Worm (Caenorhabditis elegans) whole organism, L1 larva: ENCODE data around the gene dao-6.

Source experiments
- F16B12.6 ChIP-seq: fragments of 150-350 bp; optimal IDR thresholded peaks from 2 replicates; lab custom pipeline; 2014; ENCODE audit warnings: missing biosample characterization, missing genetic modification characterization
- Y116A8C.19 ChIP-seq: sonication (generic microtip); optimal IDR thresholded peaks from 2 replicates; lab custom pipeline; 2016; ENCODE audit warnings: missing compliant biosample characterization, missing genetic modification characterization, borderline replicate concordance
- aha-1 ChIP-seq: fragments of 150-350 bp; optimal IDR thresholded peaks from 2 replicates; lab custom pipeline; 2014; ENCODE audit warnings: missing biosample characterization, missing genetic modification characterization
- aly-2 ChIP-seq: fragments of 150-350 bp; optimal IDR thresholded peaks from 2 replicates; lab custom pipeline; 2014; ENCODE audit warnings: missing biosample characterization, missing genetic modification characterization
- ama-1 ChIP-seq: fragments of 150-350 bp; optimal IDR thresholded peaks from 2 replicates; lab custom pipeline; 2014
- blmp-1 ChIP-seq: fragments of 150-350 bp; optimal IDR thresholded peaks from 2 replicates; lab custom pipeline; 2014; ENCODE audit warnings: missing biosample characterization, missing genetic modification characterization
- ceh-8 ChIP-seq: fragments of 200-800 bp; sonication (Bioruptor generic); optimal IDR thresholded peaks from 2 replicates; lab custom pipeline; 2018; ENCODE audit warnings: mild to moderate bottlenecking, missing genetic modification characterization, moderate library complexity, missing compliant biosample characterization
- ceh-82 ChIP-seq, 3 experiments: fragments of 150-350 bp in 1 of 3; sonication (generic microtip) in 2 of 3; optimal IDR thresholded peaks; 2 replicates each; lab custom pipeline; 2014 to 2017; ENCODE audit warnings: missing biosample characterization in 3 of 3, missing genetic modification characterization in 3 of 3
- ceh-90 ChIP-seq: sonication (generic microtip); optimal IDR thresholded peaks from 2 replicates; lab custom pipeline; 2016; ENCODE audit warnings: missing genetic modification characterization, missing compliant biosample characterization
- ces-1 ChIP-seq: fragments of 150-350 bp; optimal IDR thresholded peaks from 2 replicates; lab custom pipeline; 2014; ENCODE audit warnings: missing biosample characterization, missing genetic modification reagents, missing genetic modification characterization
- dpl-1 ChIP-seq, 3 experiments: fragments of 150-350 bp in 2 of 3; sonication (generic microtip) in 1 of 3; optimal IDR thresholded peaks; 2 replicates each; lab custom pipeline; 2014 to 2017; ENCODE audit warnings: missing biosample characterization in 3 of 3, missing genetic modification characterization in 3 of 3, missing genetic modification reagents in 3 of 3
- dsc-1 ChIP-seq: sonication (generic microtip); optimal IDR thresholded peaks from 2 replicates; lab custom pipeline; 2016; ENCODE audit warnings: mild to moderate bottlenecking, missing genetic modification characterization, missing compliant biosample characterization
- efl-1 ChIP-seq, 4 experiments: fragments of 150-350 bp; optimal IDR thresholded peaks in 3 of 4; peaks in 1 of 4; 1 replicate in 1 of 4; 2 replicates in 3 of 4; lab custom pipeline; 2014; ENCODE audit warnings: missing biosample characterization in 2 of 4, missing genetic modification characterization in 2 of 4, missing genetic modification reagents in 2 of 4
- egl-13 ChIP-seq: sonication (generic microtip); optimal IDR thresholded peaks from 2 replicates; lab custom pipeline; 2016; ENCODE audit warnings: missing genotype, missing genetic modification reagents, missing genetic modification characterization, missing compliant biosample characterization
- egl-27 ChIP-seq, 2 experiments: fragments of 150-350 bp in 1 of 2; sonication (generic microtip); optimal IDR thresholded peaks; 3 replicates each; lab custom pipeline; 2017 to 2018; ENCODE audit warnings: missing biosample characterization in 2 of 2, missing genetic modification characterization in 2 of 2, missing genetic modification reagents in 2 of 2
- elt-2 ChIP-seq: sonication (generic microtip); optimal IDR thresholded peaks from 2 replicates; lab custom pipeline; 2016; ENCODE audit warnings: missing genetic modification characterization, mild to moderate bottlenecking, inconsistent platforms, missing compliant biosample characterization, missing genetic modification reagents
- fkh-8 ChIP-seq: sonication (generic microtip); optimal IDR thresholded peaks from 2 replicates; lab custom pipeline; 2016; ENCODE audit warnings: mild to moderate bottlenecking, missing genetic modification characterization, missing compliant biosample characterization
- fos-1 ChIP-seq: fragments of 150-350 bp; optimal IDR thresholded peaks from 2 replicates; lab custom pipeline; 2014; ENCODE audit warnings: missing biosample characterization, missing genetic modification characterization
- grh-1 ChIP-seq: fragments of 200-800 bp; sonication (Bioruptor generic); IDR thresholded peaks from 2 replicates; pipeline ENCODE4 v1.3.6; 2022; ENCODE audit warnings: missing genetic modification reagents, missing genetic modification characterization, missing compliant biosample characterization
- hpl-2 ChIP-seq: fragments of 150-350 bp; optimal IDR thresholded peaks from 2 replicates; lab custom pipeline; 2014; ENCODE audit warnings: missing biosample characterization, missing genetic modification reagents, missing genetic modification characterization
- isw-1 ChIP-seq: fragments of 200-800 bp; sonication (Bioruptor generic); IDR thresholded peaks from 2 replicates; pipeline ENCODE4 v1.3.6; 2022; ENCODE audit warnings: missing genetic modification characterization, missing compliant biosample characterization
- lin-13 ChIP-seq: fragments of 150-350 bp; optimal IDR thresholded peaks from 2 replicates; lab custom pipeline; 2014; ENCODE audit warnings: missing biosample characterization, missing genetic modification reagents, missing genetic modification characterization
- lin-14 ChIP-seq: fragments of 200-800 bp; sonication (Bioruptor generic); optimal IDR thresholded peaks from 2 replicates; lab custom pipeline; 2018; ENCODE audit warnings: mild to moderate bottlenecking, missing genetic modification characterization, moderate library complexity, missing compliant biosample characterization
- lir-3 ChIP-seq: sonication (generic microtip); optimal IDR thresholded peaks from 2 replicates; lab custom pipeline; 2016; ENCODE audit warnings: mild to moderate bottlenecking, missing genetic modification characterization, moderate library complexity, missing compliant biosample characterization; ENCODE audit not compliant: poor library complexity
- lsy-2 ChIP-seq, 2 experiments: fragments of 150-350 bp; optimal IDR thresholded peaks; 2 replicates each; lab custom pipeline; 2014; ENCODE audit warnings: missing biosample characterization in 2 of 2, missing genetic modification characterization in 2 of 2
- mef-2 ChIP-seq: fragments of 150-350 bp; optimal IDR thresholded peaks from 2 replicates; lab custom pipeline; 2014; ENCODE audit warnings: missing biosample characterization, missing genetic modification characterization
- mep-1 ChIP-seq: fragments of 150-350 bp; optimal IDR thresholded peaks from 2 replicates; lab custom pipeline; 2014; ENCODE audit warnings: missing biosample characterization, missing genetic modification characterization
- nhr-11 ChIP-seq: fragments of 150-350 bp; optimal IDR thresholded peaks from 2 replicates; lab custom pipeline; 2014; ENCODE audit warnings: missing biosample characterization, missing genetic modification characterization
- nhr-12 ChIP-seq: sonication (generic microtip); optimal IDR thresholded peaks from 2 replicates; lab custom pipeline; 2017; ENCODE audit warnings: missing biosample characterization, missing genetic modification characterization
- nhr-28 ChIP-seq: fragments of 150-350 bp; optimal IDR thresholded peaks from 2 replicates; lab custom pipeline; 2014; ENCODE audit warnings: missing biosample characterization, missing genetic modification characterization
- nhr-47 ChIP-seq: sonication (generic microtip); optimal IDR thresholded peaks from 2 replicates; lab custom pipeline; 2016; ENCODE audit warnings: mild to moderate bottlenecking, missing genetic modification characterization, moderate library complexity, missing compliant biosample characterization
- nhr-71 ChIP-seq: sonication (generic microtip); optimal IDR thresholded peaks from 2 replicates; lab custom pipeline; 2016; ENCODE audit warnings: mild to moderate bottlenecking, missing genetic modification characterization, moderate library complexity, missing compliant biosample characterization
- nhr-76 ChIP-seq: sonication (generic microtip); optimal IDR thresholded peaks from 2 replicates; lab custom pipeline; 2017; ENCODE audit warnings: missing biosample characterization, missing genetic modification characterization
- nhr-77 ChIP-seq: fragments of 150-350 bp; optimal IDR thresholded peaks from 2 replicates; lab custom pipeline; 2014; ENCODE audit warnings: missing biosample characterization, missing genetic modification characterization
- nhr-84 ChIP-seq: sonication (generic microtip); optimal IDR thresholded peaks from 2 replicates; lab custom pipeline; 2017; ENCODE audit warnings: missing biosample characterization, missing genetic modification characterization
- nhr-85 ChIP-seq: sonication (generic microtip); peaks from one replicate; lab custom pipeline; 2016; ENCODE audit warnings: missing genetic modification characterization, inconsistent platforms, missing compliant biosample characterization
- nhr-90 ChIP-seq: sonication (generic microtip); optimal IDR thresholded peaks from 2 replicates; lab custom pipeline; 2016; ENCODE audit warnings: mild to moderate bottlenecking, missing genetic modification characterization, missing compliant biosample characterization; ENCODE audit not compliant: poor library complexity
- pax-3 ChIP-seq: fragments of 200-800 bp; sonication (Bioruptor generic); optimal IDR thresholded peaks from 2 replicates; lab custom pipeline; 2018; ENCODE audit warnings: mild to moderate bottlenecking, missing genetic modification characterization, moderate library complexity, missing compliant biosample characterization
- snpc-4 ChIP-seq: fragments of 150-350 bp; optimal IDR thresholded peaks from 2 replicates; lab custom pipeline; 2014; ENCODE audit warnings: missing biosample characterization, missing genetic modification characterization
- snu-23 ChIP-seq: sonication (generic microtip); optimal IDR thresholded peaks from 2 replicates; lab custom pipeline; 2016; ENCODE audit warnings: missing genetic modification characterization, missing compliant biosample characterization
- sox-4 ChIP-seq: sonication (generic microtip); optimal IDR thresholded peaks from 2 replicates; lab custom pipeline; 2016; ENCODE audit warnings: missing genetic modification characterization, missing compliant biosample characterization
- sptf-1 ChIP-seq: fragments of 150-350 bp; optimal IDR thresholded peaks from 2 replicates; lab custom pipeline; 2014; ENCODE audit warnings: missing biosample characterization, missing genetic modification characterization
- tbx-2 ChIP-seq: sonication (generic microtip); optimal IDR thresholded peaks from 2 replicates; lab custom pipeline; 2016; ENCODE audit warnings: missing genetic modification characterization, missing compliant biosample characterization
- unc-62 ChIP-seq: fragments of 150-350 bp; optimal IDR thresholded peaks from 2 replicates; lab custom pipeline; 2014; ENCODE audit warnings: missing biosample characterization, missing genetic modification reagents, missing genetic modification characterization
- unc-86 ChIP-seq: sonication (generic microtip); optimal IDR thresholded peaks from 2 replicates; lab custom pipeline; 2016; ENCODE audit warnings: missing genetic modification characterization, missing compliant biosample characterization
- unc-98 ChIP-seq: fragments of 200-800 bp; sonication (Bioruptor generic); IDR thresholded peaks from 2 replicates; pipeline ENCODE4 v1.3.6; 2022; ENCODE audit warnings: missing genetic modification characterization, missing compliant biosample characterization
- vab-15 ChIP-seq: sonication (generic microtip); optimal IDR thresholded peaks from 2 replicates; lab custom pipeline; 2017; ENCODE audit warnings: missing genotype, mild to moderate bottlenecking, missing genetic modification characterization, missing compliant biosample characterization
- ztf-11 ChIP-seq, 2 experiments: sonication (generic microtip); optimal IDR thresholded peaks; 2 replicates each; lab custom pipeline; 2016 to 2017; ENCODE audit warnings: missing genetic modification characterization in 2 of 2, missing biosample characterization in 1 of 2, missing compliant biosample characterization in 1 of 2

Gene dao-6

ce11 chrIII:9780254-9780653 lies 44.3 kb upstream of the dao-6 start, which contains the start of gene sqv-3:
Gene sqv-3 (minus strand): TSS chrIII:9780354.
- TF ChIP-seq efl-1 (optimal IDR thresholded peaks at IDR 0.05; lab: Kevin White, UChicago) = no peak
- peak in 1 of 2 experiments; percentile 74 for TF ChIP-seq efl-1 (GFP tag; optimal IDR thresholded peaks at IDR 0.05 in 1 of 2; lab: Kevin White, UChicago)
- peak; percentile 39 for TF ChIP-seq dsc-1 (tag; lab: Kevin White, UChicago)
- no peak for TF ChIP-seq ceh-82 (tag; optimal IDR thresholded peaks at IDR 0.05; lab: Kevin White, UChicago)

- no peak for TF ChIP-seq lir-3 (tag; lab: Kevin White, UChicago)
- TF ChIP-seq tbx-2 (tag; lab: Kevin White, UChicago) = no peak
- TF ChIP-seq lin-13 = no peak
- TF ChIP-seq Y116A8C.19 = no peak
- TF ChIP-seq unc-86 (tag; lab: Kevin White, UChicago) = no peak
- TF ChIP-seq mep-1 (tag; lab: Kevin White, UChicago) = no peak
- no peak for TF ChIP-seq aly-2
- TF ChIP-seq blmp-1 (tag; lab: Kevin White, UChicago) = no peak
- no peak for TF ChIP-seq ceh-90 (tag; lab: Kevin White, UChicago)
- no peak for TF ChIP-seq nhr-84 (tag; lab: Kevin White, UChicago)
- TF ChIP-seq unc-98 (GFP tag; lab: Robert Waterston, UW) = no peak
- TF ChIP-seq snpc-4 (tag; lab: Kevin White, UChicago) = no peak
- no peak for TF ChIP-seq nhr-85
- no peak for TF ChIP-seq sptf-1 (tag; lab: Kevin White, UChicago)
Observed at ce11 chrIII:9779080-9779479, 43.1 kb upstream of the dao-6 start.

- no peak for TF ChIP-seq ceh-8 (GFP tag; lab: Kevin White, UChicago)
- no peak for TF ChIP-seq nhr-76 (tag; lab: Kevin White, UChicago)
- peak in 1 of 2 experiments; percentile 5 for TF ChIP-seq efl-1 (optimal IDR thresholded peaks at IDR 0.05; lab: Kevin White, UChicago)
- TF ChIP-seq efl-1 (GFP tag; optimal IDR thresholded peaks at IDR 0.05 in 1 of 2; lab: Kevin White, UChicago) = no peak
- TF ChIP-seq nhr-11 (tag; lab: Kevin White, UChicago) = no peak
- no peak for TF ChIP-seq nhr-77 (tag; lab: Kevin White, UChicago)
- no peak for TF ChIP-seq fos-1 (tag; lab: Kevin White, UChicago)
- TF ChIP-seq vab-15 (tag; lab: Kevin White, UChicago) = no peak
- TF ChIP-seq grh-1 (GFP tag; lab: Robert Waterston, UW) = no peak
- TF ChIP-seq snu-23 (GFP tag; lab: Kevin White, UChicago) = peak; percentile 13
- TF ChIP-seq elt-2 (tag; lab: Kevin White, UChicago) = no peak
- no peak for TF ChIP-seq ztf-11 (tag; optimal IDR thresholded peaks at IDR 0.05; lab: Kevin White, UChicago)
- TF ChIP-seq mep-1 (tag; lab: Kevin White, UChicago) = no peak
- TF ChIP-seq ceh-82 (tag; optimal IDR thresholded peaks at IDR 0.05; lab: Kevin White, UChicago) = peak in 1 of 3 experiments; percentile 30
- TF ChIP-seq unc-62 (GFP tag; lab: Kevin White, UChicago) = no peak
- TF ChIP-seq nhr-12 = no peak
- TF ChIP-seq aha-1 (tag; lab: Kevin White, UChicago) = no peak
- no peak for TF ChIP-seq ama-1 (lab: Kevin White, UChicago)
- no peak for TF ChIP-seq egl-13
- no peak for TF ChIP-seq F16B12.6 (tag; lab: Kevin White, UChicago)
- no peak for TF ChIP-seq ceh-90 (tag; lab: Kevin White, UChicago)
- peak in 1 of 2 experiments; percentile 16 for TF ChIP-seq lsy-2 (tag; optimal IDR thresholded peaks at IDR 0.05; lab: Kevin White, UChicago)
- no peak for TF ChIP-seq nhr-90 (tag; lab: Kevin White, UChicago)
- TF ChIP-seq nhr-28 (tag; lab: Kevin White, UChicago) = no peak
- TF ChIP-seq tbx-2 (tag; lab: Kevin White, UChicago) = no peak
- TF ChIP-seq hpl-2 = no peak
- no peak for TF ChIP-seq isw-1 (GFP tag; lab: Robert Waterston, UW)
- TF ChIP-seq dsc-1 (tag; lab: Kevin White, UChicago) = no peak
- no peak for TF ChIP-seq sptf-1 (tag; lab: Kevin White, UChicago)
- no peak for TF ChIP-seq nhr-71 (tag; lab: Kevin White, UChicago)
- TF ChIP-seq pax-3 = no peak
- TF ChIP-seq lin-14 (GFP tag; lab: Kevin White, UChicago) = peak; percentile 53
- TF ChIP-seq unc-98 (GFP tag; lab: Robert Waterston, UW) = no peak
- TF ChIP-seq fkh-8 (tag; lab: Kevin White, UChicago) = no peak
- TF ChIP-seq dpl-1 (GFP tag; optimal IDR thresholded peaks at IDR 0.05; lab: Kevin White, UChicago) = no peak
- TF ChIP-seq nhr-47 (tag; lab: Kevin White, UChicago) = no peak
- no peak for TF ChIP-seq ces-1 (GFP tag; lab: Kevin White, UChicago)
- TF ChIP-seq sox-4 (tag; lab: Kevin White, UChicago) = no peak
- TF ChIP-seq egl-27 (tag; optimal IDR thresholded peaks at IDR 0.05; lab: Kevin White, UChicago) = no peak
- no peak for TF ChIP-seq mef-2 (tag; lab: Kevin White, UChicago)
Observed at ce11 chrIII:9776323-9776722, 40.3 kb upstream of the dao-6 start, which contains the start of gene usp-46. Gene usp-46 (plus strand): TSS chrIII:9776623.
